Fruit fly (Drosophila melanogaster): ENCODE measurements around the gene Wdr81.

Gene Wdr81

dm6 chr2L:12010877-12011666 lies 9.7 kb downstream of the Wdr81 start (continued):
- no peak for TF ChIP-seq Opbp (GFP tag; IDR thresholded peaks at IDR 0.05; ENCODE audit: partially characterized antibody)
- peak; percentile 92 for TF ChIP-seq Vsx1 (GFP tag; optimal IDR thresholded peaks at IDR 0.05)
- peak; percentile 90 for TF ChIP-seq pho (GFP tag; optimal IDR thresholded peaks at IDR 0.05)
- peak; percentile 85 for TF ChIP-seq onecut (GFP tag; IDR thresholded peaks at IDR 0.05)
- TF ChIP-seq CG14050 (GFP tag; IDR thresholded peaks at IDR 0.05) = no peak
- TF ChIP-seq Ssrp (tag; optimal IDR thresholded peaks at IDR 0.05) = peak; percentile 90
- TF ChIP-seq CG11398 (GFP tag; optimal IDR thresholded peaks at IDR 0.05) = peak; percentile 56
- TF ChIP-seq pum (GFP tag; optimal IDR thresholded peaks at IDR 0.05) = peak; percentile 67
- no peak for TF ChIP-seq ro (GFP tag; IDR thresholded peaks at IDR 0.05)
- peak; percentile 84 for TF ChIP-seq CG5180 (GFP tag; optimal IDR thresholded peaks at IDR 0.05)
- TF ChIP-seq CG12299 (tag; optimal IDR thresholded peaks at IDR 0.05) = peak; percentile 91
- TF ChIP-seq vfl (GFP tag; optimal IDR thresholded peaks at IDR 0.05) = peak; percentile 84
- TF ChIP-seq CG16779 (GFP tag; IDR thresholded peaks at IDR 0.05) = no peak
- peak; percentile 66 for TF ChIP-seq Hey (tag; optimal IDR thresholded peaks at IDR 0.05)
- peak; percentile 87 for TF ChIP-seq CG11504 (tag; optimal IDR thresholded peaks at IDR 0.05)
- peak; percentile 13 for TF ChIP-seq CG9797 (GFP tag; optimal IDR thresholded peaks at IDR 0.05)
- TF ChIP-seq caup (GFP tag; optimal IDR thresholded peaks at IDR 0.05; ENCODE audit: severe bottlenecking) = peak; percentile 86
- peak; percentile 43 for TF ChIP-seq CG31388 (GFP tag; optimal IDR thresholded peaks at IDR 0.05)
- no peak for TF ChIP-seq sr (GFP tag; IDR thresholded peaks at IDR 0.05)
- no peak for TF ChIP-seq bowl (GFP tag; IDR thresholded peaks at IDR 0.05)
- no peak for TF ChIP-seq CG34376 (GFP tag; optimal IDR thresholded peaks at IDR 0.05)
- TF ChIP-seq CG31365 (tag; optimal IDR thresholded peaks at IDR 0.05) = peak; percentile 67
- TF ChIP-seq CG18011 (GFP tag; optimal IDR thresholded peaks at IDR 0.05) = peak; percentile 55
- TF ChIP-seq CG10959 (GFP tag; IDR thresholded peaks at IDR 0.05) = no peak
- TF ChIP-seq lbe (GFP tag; optimal IDR thresholded peaks at IDR 0.05) = peak; percentile 63
- TF ChIP-seq odd (GFP tag; optimal IDR thresholded peaks at IDR 0.05) = peak; percentile 50
- TF ChIP-seq CG15479 (GFP tag; optimal IDR thresholded peaks at IDR 0.05) = no peak
- TF ChIP-seq ato (GFP tag; IDR thresholded peaks at IDR 0.05; ENCODE audit: partially characterized antibody) = no peak
- TF ChIP-seq CG30431 (GFP tag; optimal IDR thresholded peaks at IDR 0.05) = peak; percentile 88
- TF ChIP-seq CoRest (tag; optimal IDR thresholded peaks at IDR 0.05) = peak; percentile 97
- peak; percentile 66 for TF ChIP-seq CG7786 (GFP tag; optimal IDR thresholded peaks at IDR 0.05)
- peak; percentile 80 for TF ChIP-seq CG18764 (GFP tag; optimal IDR thresholded peaks at IDR 0.05)
- TF ChIP-seq sisA (GFP tag; IDR thresholded peaks at IDR 0.05) = no peak
- no peak for TF ChIP-seq NFAT (GFP tag; IDR thresholded peaks at IDR 0.05)
- no peak for TF ChIP-seq CG13287 (GFP tag; IDR thresholded peaks at IDR 0.05; ENCODE audit: partially characterized antibody)
- TF ChIP-seq CG2129 (GFP tag; IDR thresholded peaks at IDR 0.05; ENCODE audit: partially characterized antibody) = no peak
- peak; percentile 88 for TF ChIP-seq Hr3 (GFP tag; optimal IDR thresholded peaks at IDR 0.05)
- TF ChIP-seq CG11247 (GFP tag; IDR thresholded peaks at IDR 0.05) = no peak
- TF ChIP-seq al (GFP tag; IDR thresholded peaks at IDR 0.05) = no peak
- TF ChIP-seq stwl (tag; optimal IDR thresholded peaks at IDR 0.05) = no peak
- no peak for TF ChIP-seq Hr78 (GFP tag; optimal IDR thresholded peaks at IDR 0.05)
- no peak for TF ChIP-seq Lhr (GFP tag; optimal IDR thresholded peaks at IDR 0.05)
- TF ChIP-seq CG2712 (tag; optimal IDR thresholded peaks at IDR 0.05) = peak; percentile 93
- no peak for TF ChIP-seq wor (GFP tag; IDR thresholded peaks at IDR 0.05)
- TF ChIP-seq fd3F (GFP tag; optimal IDR thresholded peaks at IDR 0.05) = peak; percentile 92
- TF ChIP-seq toy (GFP tag; IDR thresholded peaks at IDR 0.05) = no peak
- TF ChIP-seq CG32767 (GFP tag; IDR thresholded peaks at IDR 0.05) = no peak
- peak; percentile 58 for TF ChIP-seq CG12236 (GFP tag; optimal IDR thresholded peaks at IDR 0.05)
- TF ChIP-seq TFAM (GFP tag; optimal IDR thresholded peaks at IDR 0.05) = peak; percentile 8
